Fruit fly (Drosophila melanogaster) whole organism, wandering third instar larva: ENCODE results near the gene CG3638.

Experiments
- Abd-B ChIP-seq: fragments of >200 bp; optimal IDR thresholded peaks from 2 replicates; lab custom pipeline; 2017; ENCODE audit warnings: missing biosample characterization, missing genetic modification characterization
- CG32264 ChIP-seq: fragments of 200-800 bp; sonication (Bioruptor generic); optimal IDR thresholded peaks from 2 replicates; lab custom pipeline; 2016; ENCODE audit warnings: missing biosample characterization, missing genetic modification characterization
- CG9705 ChIP-seq: fragments of 200-800 bp; sonication (Bioruptor generic); optimal IDR thresholded peaks from 2 replicates; lab custom pipeline; 2018; ENCODE audit warnings: missing biosample characterization, mild to moderate bottlenecking, missing genetic modification characterization
- CrebA ChIP-seq: fragments of 200-800 bp; sonication (Bioruptor generic); optimal IDR thresholded peaks from 2 replicates; lab custom pipeline; 2016; ENCODE audit warnings: missing biosample characterization, mild to moderate bottlenecking, missing genetic modification characterization, borderline replicate concordance
- Dfd ChIP-seq: fragments of >200 bp; optimal IDR thresholded peaks from 2 replicates; lab custom pipeline; 2017; ENCODE audit warnings: missing biosample characterization, missing genetic modification characterization
- Dif ChIP-seq: fragments of 200-275, 200-300 bp; sonication (Bioruptor generic); optimal IDR thresholded peaks from 2 replicates; lab custom pipeline; 2018; ENCODE audit warnings: missing biosample characterization, missing genetic modification characterization; ENCODE audit not compliant: partially characterized antibody
- GATAd ChIP-seq: sonication (Bioruptor generic); optimal IDR thresholded peaks from 2 replicates; lab custom pipeline; 2016; ENCODE audit warnings: missing biosample characterization, missing genetic modification characterization
- HLH106 ChIP-seq: fragments of 200-800 bp; optimal IDR thresholded peaks from 3 replicates; lab custom pipeline; 2019; ENCODE audit warnings: missing biosample characterization, mild to moderate bottlenecking, missing genetic modification characterization, moderate library complexity
- Hnf4 ChIP-seq: fragments of 200-800 bp; sonication (Bioruptor generic); optimal IDR thresholded peaks from 2 replicates; lab custom pipeline; 2016; ENCODE audit warnings: missing biosample characterization, mild to moderate bottlenecking, missing genetic modification characterization
- Hr78 ChIP-seq: fragments of >200 bp; optimal IDR thresholded peaks from 2 replicates; lab custom pipeline; 2017; ENCODE audit warnings: missing biosample characterization, missing genetic modification characterization
- Hr83 ChIP-seq: fragments of 200-300 bp; sonication (Bioruptor generic); optimal IDR thresholded peaks from 2 replicates; lab custom pipeline; 2016; ENCODE audit warnings: missing biosample characterization, mild to moderate bottlenecking, missing genetic modification characterization, moderate library complexity; ENCODE audit not compliant: poor library complexity, severe bottlenecking
- Jra ChIP-seq: sonication (Bioruptor generic); optimal IDR thresholded peaks from 2 replicates; lab custom pipeline; 2016; ENCODE audit warnings: missing biosample characterization, missing genetic modification characterization
- Mio ChIP-seq: sonication (Bioruptor generic); optimal IDR thresholded peaks from 2 replicates; lab custom pipeline; 2016; ENCODE audit warnings: missing biosample characterization, missing genetic modification characterization
- Myc ChIP-seq: fragments of >200 bp; optimal IDR thresholded peaks from 2 replicates; lab custom pipeline; 2017
- N ChIP-seq: fragments of >200 bp; optimal IDR thresholded peaks from 2 replicates; lab custom pipeline; 2018; ENCODE audit warnings: missing biosample characterization, missing external identifiers, missing genetic modification characterization
- OdsH ChIP-seq: fragments of 200-800 bp; sonication (Bioruptor generic); optimal IDR thresholded peaks from 2 replicates; lab custom pipeline; 2016; ENCODE audit warnings: missing biosample characterization, mild to moderate bottlenecking, missing genetic modification characterization
- Rel ChIP-seq, 2 experiments: fragments of 200-800 bp; sonication (Bioruptor generic) in 1 of 2; optimal IDR thresholded peaks; 2 replicates in 1 of 2; 3 replicates in 1 of 2; lab custom pipeline; 2016 to 2019; ENCODE audit warnings: mild to moderate bottlenecking in 2 of 2, missing biosample characterization in 2 of 2, missing genetic modification characterization in 2 of 2, moderate library complexity in 1 of 2
- Sp1 ChIP-seq: fragments of 200-800 bp; sonication (Bioruptor generic); optimal IDR thresholded peaks from 3 replicates; lab custom pipeline; 2019; ENCODE audit warnings: missing biosample characterization, mild to moderate bottlenecking, missing genetic modification characterization, moderate library complexity
- Vsx2 ChIP-seq: fragments of 200-300, 225-300 bp; sonication (Bioruptor generic); optimal IDR thresholded peaks from 2 replicates; lab custom pipeline; 2018; ENCODE audit warnings: missing biosample characterization, missing genetic modification characterization; ENCODE audit not compliant: partially characterized antibody
- br ChIP-seq: fragments of 200-800 bp; sonication (Bioruptor generic); optimal IDR thresholded peaks from 2 replicates; lab custom pipeline; 2016; ENCODE audit warnings: missing biosample characterization, missing genetic modification characterization
- brk ChIP-seq: fragments of 200-800 bp; sonication (Bioruptor generic); optimal IDR thresholded peaks from 2 replicates; lab custom pipeline; 2016; ENCODE audit warnings: missing biosample characterization, mild to moderate bottlenecking, missing genetic modification characterization
- dl ChIP-seq, 2 experiments: fragments of 175-275, 200-275 bp in 1 of 2; fragments of 200-275 bp in 1 of 2; sonication (Bioruptor generic); optimal IDR thresholded peaks; lab custom pipeline; 2018; ENCODE audit warnings: mild to moderate bottlenecking in 2 of 2, missing biosample characterization in 2 of 2, missing genetic modification characterization in 2 of 2, moderate library complexity in 2 of 2; ENCODE audit not compliant: partially characterized antibody in 2 of 2, insufficient read depth in 1 of 2
- dmrt93B ChIP-seq: fragments of 200-800 bp; sonication (Bioruptor generic); optimal IDR thresholded peaks from 2 replicates; lab custom pipeline; 2018; ENCODE audit warnings: missing biosample characterization, mild to moderate bottlenecking, missing genetic modification characterization
- dsf ChIP-seq: sonication (Bioruptor generic); optimal IDR thresholded peaks from 2 replicates; lab custom pipeline; 2016; ENCODE audit warnings: missing biosample characterization, missing genetic modification characterization, borderline replicate concordance
- ey ChIP-seq: fragments of 200-800 bp; sonication (Bioruptor generic); optimal IDR thresholded peaks from 2 replicates; lab custom pipeline; 2016; ENCODE audit warnings: missing biosample characterization, missing genetic modification characterization
- foxo ChIP-seq, 2 experiments: fragments of 200-800 bp; sonication (Bioruptor generic); optimal IDR thresholded peaks; 2 replicates in 1 of 2; 3 replicates in 1 of 2; lab custom pipeline; 2016 to 2017; ENCODE audit warnings: missing biosample characterization in 2 of 2, missing genetic modification characterization in 2 of 2
- fru ChIP-seq: fragments of 200-800 bp; sonication (Bioruptor generic); optimal IDR thresholded peaks from 3 replicates; lab custom pipeline; 2016; ENCODE audit warnings: missing biosample characterization, mild to moderate bottlenecking, missing genetic modification characterization
- h ChIP-seq: fragments of 200-800 bp; sonication (Bioruptor generic); optimal IDR thresholded peaks from 3 replicates; lab custom pipeline; 2016; ENCODE audit warnings: missing biosample characterization, mild to moderate bottlenecking, missing genetic modification characterization
- jim ChIP-seq: fragments of 175-275, 200-325 bp; sonication (Bioruptor generic); optimal IDR thresholded peaks from 2 replicates; lab custom pipeline; 2016; ENCODE audit warnings: missing biosample characterization, mild to moderate bottlenecking, missing genetic modification characterization
- lola ChIP-seq: fragments of >200 bp; optimal IDR thresholded peaks from 2 replicates; lab custom pipeline; 2017; ENCODE audit warnings: missing biosample characterization, missing genetic modification characterization
- pan ChIP-seq: fragments of >200 bp; optimal IDR thresholded peaks from 2 replicates; lab custom pipeline; 2017
- psq ChIP-seq: fragments of 200-800 bp; sonication (Bioruptor generic); optimal IDR thresholded peaks from 3 replicates; lab custom pipeline; 2017; ENCODE audit warnings: missing biosample characterization, mild to moderate bottlenecking, missing genetic modification characterization, moderate library complexity
- rgr ChIP-seq: fragments of 200-800 bp; sonication (Bioruptor generic); optimal IDR thresholded peaks from 3 replicates; lab custom pipeline; 2016; ENCODE audit warnings: missing biosample characterization, mild to moderate bottlenecking, missing genetic modification characterization
- sage ChIP-seq: fragments of 200-800 bp; sonication (Bioruptor generic); optimal IDR thresholded peaks from 2 replicates; lab custom pipeline; 2016; ENCODE audit warnings: missing biosample characterization, mild to moderate bottlenecking, missing genetic modification characterization
- sv ChIP-seq: fragments of 200-800 bp; sonication (Bioruptor generic); optimal IDR thresholded peaks from 3 replicates; lab custom pipeline; 2016; ENCODE audit warnings: missing biosample characterization, missing genetic modification characterization
- tai ChIP-seq: sonication (Bioruptor generic); optimal IDR thresholded peaks from 2 replicates; lab custom pipeline; 2016; ENCODE audit warnings: missing biosample characterization, missing genetic modification characterization
- usp ChIP-seq: fragments of >200 bp; optimal IDR thresholded peaks from 2 replicates; lab custom pipeline; 2017; ENCODE audit warnings: missing biosample characterization, missing genetic modification characterization
- woc ChIP-seq: sonication (Bioruptor generic); optimal IDR thresholded peaks from 2 replicates; lab custom pipeline; 2016; ENCODE audit warnings: missing biosample characterization, mild to moderate bottlenecking, missing genetic modification characterization

Gene CG3638

DNA sequence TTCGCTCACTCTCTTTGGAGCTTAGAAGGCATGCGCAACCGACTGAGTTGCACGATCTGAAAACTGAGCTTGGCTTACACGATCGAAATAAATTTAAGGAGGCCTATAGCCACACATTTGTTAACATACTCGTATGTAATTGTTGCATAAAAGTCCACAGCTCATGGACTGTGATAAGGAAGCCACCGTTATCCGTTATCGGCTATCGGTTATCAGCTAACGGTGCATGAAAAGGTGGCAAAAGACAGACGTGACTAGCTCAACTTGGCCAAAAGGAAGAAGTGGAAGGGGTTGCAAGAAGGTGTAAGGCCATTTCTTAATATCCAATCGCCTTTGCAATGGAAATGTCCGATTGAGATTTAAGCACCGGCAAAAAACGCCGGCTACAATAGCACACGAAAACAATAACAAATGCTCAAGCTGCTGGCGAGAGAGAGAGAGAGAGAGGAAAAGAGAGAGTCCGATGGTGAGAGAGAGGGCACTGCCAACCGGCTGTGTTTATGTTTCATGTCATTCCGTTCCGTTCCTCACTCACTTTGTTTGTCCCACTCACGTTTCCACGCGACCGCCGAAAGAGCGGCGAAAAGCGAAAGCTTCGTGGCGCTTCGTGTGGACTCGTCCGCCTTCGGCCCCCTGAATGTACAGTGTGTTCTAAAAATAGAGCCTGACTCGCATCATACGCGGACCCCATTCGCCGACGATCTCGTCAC is 39.7 kb upstream of the CG3638 start:
- TF ChIP-seq OdsH: no peak
- TF ChIP-seq Mio (GFP tag; lab: Kevin White, UChicago): no peak
- TF ChIP-seq dmrt93B (GFP tag; lab: Kevin White, UChicago): no peak
- TF ChIP-seq Rel (GFP tag; optimal IDR thresholded peaks at IDR 0.05; lab: Kevin White, UChicago): no peak
- TF ChIP-seq Rel (tag; optimal IDR thresholded peaks at IDR 0.05; lab: Kevin White, UChicago): peak; percentile 12
- no peak for TF ChIP-seq br
- no peak for TF ChIP-seq N (GFP tag; lab: Kevin White, UChicago)
- TF ChIP-seq CG9705 (GFP tag; lab: Kevin White, UChicago): no peak
- peak; percentile 90 for TF ChIP-seq Dif
- peak; percentile 67 for TF ChIP-seq CrebA (GFP tag; lab: Kevin White, UChicago)
- TF ChIP-seq sage (GFP tag; lab: Kevin White, UChicago): no peak
- TF ChIP-seq Myc (lab: Kevin White, UChicago): no peak
- TF ChIP-seq Vsx2: no peak
- no peak for TF ChIP-seq tai (GFP tag; lab: Kevin White, UChicago)
- TF ChIP-seq dl (GFP tag; optimal IDR thresholded peaks at IDR 0.05; lab: Kevin White, UChicago; ENCODE audit: insufficient read depth in 1 of 2, partially characterized antibody in 2 of 2): peak; percentile 46 to 84
- peak in 1 of 2 experiments; percentile 34 for TF ChIP-seq foxo (GFP tag; optimal IDR thresholded peaks at IDR 0.05; lab: Kevin White, UChicago)
- no peak for TF ChIP-seq Sp1 (GFP tag; lab: Kevin White, UChicago)
- TF ChIP-seq Hr83 (GFP tag; lab: Kevin White, UChicago): no peak
- TF ChIP-seq ey (GFP tag; lab: Kevin White, UChicago): no peak
- no peak for TF ChIP-seq lola
- TF ChIP-seq woc (GFP tag; lab: Kevin White, UChicago): no peak
- TF ChIP-seq rgr: no peak
- TF ChIP-seq, all 38 proteins: peak for 5

DNA sequence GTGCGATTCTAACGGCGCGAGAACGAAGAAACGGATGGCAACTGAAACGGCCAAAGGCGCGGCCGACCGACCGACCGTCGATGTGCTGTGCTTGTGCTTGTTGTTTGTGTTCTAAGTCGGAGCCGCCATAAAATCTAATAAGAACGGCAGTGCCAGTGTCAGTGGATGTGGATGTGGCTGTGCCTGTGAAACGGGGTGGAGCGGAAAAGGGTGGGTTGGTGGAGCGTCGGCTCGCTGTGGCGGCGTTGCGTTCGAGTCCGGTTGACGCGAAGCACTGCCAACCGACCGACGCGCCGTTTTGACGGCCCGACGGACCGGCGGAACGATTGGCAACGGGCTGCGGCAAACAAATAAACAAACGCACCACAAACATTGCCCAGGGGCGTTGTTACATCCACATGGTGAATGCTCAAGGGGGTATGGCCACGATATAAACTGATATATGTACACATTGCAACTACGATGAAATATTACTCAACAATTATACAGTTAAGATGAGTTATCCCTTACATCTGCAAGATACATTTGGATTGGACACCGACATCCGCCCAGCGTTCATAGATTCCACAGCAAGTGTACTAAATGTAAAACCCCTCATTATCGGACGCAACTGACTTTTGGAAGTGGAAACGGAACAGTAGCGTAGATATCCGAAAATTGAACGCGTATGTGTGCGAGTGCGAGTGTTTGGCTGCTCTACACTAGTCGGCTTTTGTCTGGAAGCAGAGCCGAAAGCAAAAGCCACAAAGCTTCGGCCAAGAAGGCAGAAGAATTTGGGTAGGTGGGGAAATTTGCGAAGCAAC is 38.7 kb upstream of the CG3638 start, which contains the start of gene Atf3:
Gene Atf3, minus strand, starts transcription at position 267 of the 803 bp plus-strand sequence.
- TF ChIP-seq h (GFP tag; lab: Kevin White, UChicago) (peak; percentile 99), GATAd (GFP tag; lab: Kevin White, UChicago) (peak; percentile 79), Myc (lab: Kevin White, UChicago) (no peak), Mio (GFP tag; lab: Kevin White, UChicago) (peak; percentile 91), Jra (GFP tag; lab: Kevin White, UChicago) (peak; percentile 91), brk (GFP tag; lab: Kevin White, UChicago) (peak; percentile 88), foxo (GFP tag; optimal IDR thresholded peaks at IDR 0.05; lab: Kevin White, UChicago) (peak; percentile 95 to 99), CG9705 (GFP tag; lab: Kevin White, UChicago) (peak; percentile 93), Vsx2 (no peak), OdsH (peak; percentile 99), CrebA (GFP tag; lab: Kevin White, UChicago) (peak; percentile 87), ey (GFP tag; lab: Kevin White, UChicago) (peak; percentile 99), Abd-B (no peak), sv (GFP tag; lab: Kevin White, UChicago) (peak; percentile 99), dmrt93B (GFP tag; lab: Kevin White, UChicago) (peak; percentile 97), Rel (GFP tag; optimal IDR thresholded peaks at IDR 0.05; lab: Kevin White, UChicago) (peak; percentile 71), Rel (tag; optimal IDR thresholded peaks at IDR 0.05; lab: Kevin White, UChicago) (peak; percentile 81), br (peak; percentile 98), Dif (no peak), CG32264 (peak; percentile 90), pan (lab: Kevin White, UChicago) (no peak), tai (GFP tag; lab: Kevin White, UChicago) (peak; percentile 91), Dfd (GFP tag; lab: Kevin White, UChicago) (no peak), dsf (GFP tag; lab: Kevin White, UChicago) (peak; percentile 45), rgr (peak; percentile 99), fru (GFP tag; lab: Kevin White, UChicago) (peak; percentile 99), dl (GFP tag; optimal IDR thresholded peaks at IDR 0.05; lab: Kevin White, UChicago; ENCODE audit: insufficient read depth in 1 of 2, partially characterized antibody in 2 of 2) (no peak), woc (GFP tag; lab: Kevin White, UChicago) (peak; percentile 92), jim (GFP tag; lab: Kevin White, UChicago) (no peak), Hr83 (GFP tag; lab: Kevin White, UChicago) (peak; percentile 60), Hnf4 (GFP tag; lab: Kevin White, UChicago) (peak; percentile 94), lola (no peak), HLH106 (tag; lab: Kevin White, UChicago) (peak; percentile 97), sage (GFP tag; lab: Kevin White, UChicago) (peak; percentile 82), Hr78 (no peak), Sp1 (GFP tag; lab: Kevin White, UChicago) (peak; percentile 97), N (GFP tag; lab: Kevin White, UChicago) (no peak), usp (GFP tag; lab: Kevin White, UChicago) (no peak), psq (GFP tag; lab: Kevin White, UChicago) (peak; percentile 96)
